Fruit fly (Drosophila melanogaster): Measurements from ENCODE around the gene att-ORFB.

DNA sequence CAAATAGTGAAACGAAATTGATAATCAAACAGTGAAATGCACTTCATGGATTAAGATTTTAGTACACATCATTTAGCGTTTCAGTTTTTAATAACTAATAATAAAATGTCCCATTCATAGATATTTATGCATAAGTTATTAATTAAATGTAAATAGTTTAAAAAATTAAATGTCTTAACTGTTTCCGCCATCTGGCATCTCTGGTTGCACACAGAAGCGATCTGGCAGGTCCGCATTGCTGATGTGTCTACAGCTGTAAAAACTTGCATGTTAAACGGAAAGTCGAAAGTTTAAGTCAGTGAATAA, 34.2 kb upstream of the att-ORFB start, which contains the start of gene Srp72:
- TF ChIP-seq CG5204 (GFP tag; optimal IDR thresholded peaks at IDR 0.05) (no peak), kay (GFP tag; ENCODE audit: borderline replicate concordance) (no peak), ovo (GFP tag; optimal IDR thresholded peaks at IDR 0.05) (no peak)

Measured in whole organism, adult.